Fruit fly (Drosophila melanogaster) whole organism, embryonic: ENCODE data around the gene CG6766.

ENCODE experiments used
- Antp ChIP-seq: fragments of 200-800 bp; sonication (Bioruptor generic); optimal IDR thresholded peaks from 3 replicates; lab custom pipeline; 2016; ENCODE audit warnings: missing biosample characterization, missing genetic modification characterization
- CG10959 ChIP-seq: fragments of 200-800 bp; sonication (Bioruptor generic); IDR thresholded peaks from 2 replicates; pipeline ENCODE4 v1.3.6; 2022; ENCODE audit warnings: missing biosample characterization, missing genetic modification characterization
- CG14014 ChIP-seq: fragments of 200-800 bp; sonication (Bioruptor generic); IDR thresholded peaks from 2 replicates; pipeline ENCODE4 v1.3.6; 2022; ENCODE audit warnings: missing biosample characterization, missing genetic modification characterization
- CG7357 ChIP-seq: fragments of 200-800 bp; sonication (Bioruptor generic); IDR thresholded peaks from 3 replicates; pipeline ENCODE4 v1.3.6; 2022; ENCODE audit warnings: missing biosample characterization, missing genetic modification characterization
- CG7839 ChIP-seq: fragments of 200-800 bp; sonication (Bioruptor generic); optimal IDR thresholded peaks from 3 replicates; lab custom pipeline; 2018; ENCODE audit warnings: missing biosample characterization, mild to moderate bottlenecking, missing genetic modification characterization, moderate library complexity
- H2.0 ChIP-seq: fragments of 200-800 bp; sonication (Bioruptor generic); IDR thresholded peaks from 2 replicates; pipeline ENCODE4 v1.3.6; 2022; ENCODE audit warnings: missing biosample characterization, missing genetic modification characterization
- HLHmδ ChIP-seq: fragments of 200-800 bp; sonication (Bioruptor generic); optimal IDR thresholded peaks from 2 replicates; lab custom pipeline; 2018; ENCODE audit warnings: missing biosample characterization, mild to moderate bottlenecking, missing genetic modification characterization, moderate library complexity
- Hmr ChIP-seq: fragments of 200-800 bp; sonication (Bioruptor generic); optimal IDR thresholded peaks from 3 replicates; lab custom pipeline; 2017; ENCODE audit warnings: mild to moderate bottlenecking, missing biosample characterization, missing genetic modification reagents, missing genetic modification characterization
- bab2 ChIP-seq: fragments of 200-800 bp; sonication (Bioruptor generic); optimal IDR thresholded peaks from 2 replicates; lab custom pipeline; 2016; ENCODE audit warnings: missing biosample characterization, missing genetic modification characterization
- gsb ChIP-seq: fragments of 200-800 bp; sonication (Bioruptor generic); IDR thresholded peaks from 2 replicates; pipeline ENCODE4 v1.3.6; 2022; ENCODE audit warnings: missing biosample characterization, missing genetic modification characterization
- rib ChIP-seq: fragments of 200-800 bp; sonication (Bioruptor generic); IDR thresholded peaks from 2 replicates; pipeline ENCODE4 v1.3.6; 2022; ENCODE audit warnings: missing biosample characterization, missing genetic modification characterization

- TF ChIP-seq HLHmδ (GFP tag; lab: Kevin White, UChicago), result peak; percentile 12
- no peak for TF ChIP-seq rib (GFP tag; lab: Robert Waterston, UW)
- no peak for TF ChIP-seq CG10959
- TF ChIP-seq CG14014, result no peak
- no peak for TF ChIP-seq Antp (GFP tag; lab: Kevin White, UChicago)
- no peak for TF ChIP-seq CG7357 (GFP tag; lab: Robert Waterston, UW)
- no peak for TF ChIP-seq gsb
- no peak for TF ChIP-seq CG7839
- TF ChIP-seq Hmr (GFP tag; lab: Kevin White, UChicago), result no peak
- no peak for TF ChIP-seq H2.0 (GFP tag; lab: Robert Waterston, UW)
- no peak for TF ChIP-seq bab2
These were observed 15.4 kb upstream of the CG6766 start, which contains the start of the genes JhI-21, RpL7-like and CG34164 for dm6 chr2L:12055837-12056388.
